Worm (Caenorhabditis elegans) whole organism, L1 larva: ENCODE data around the gene T02E9.6.

Source experiments
- Y116A8C.19 ChIP-seq: sonication (generic microtip); optimal IDR thresholded peaks from 2 replicates; lab custom pipeline; 2016; ENCODE audit warnings: missing compliant biosample characterization, missing genetic modification characterization, borderline replicate concordance
- aha-1 ChIP-seq: fragments of 150-350 bp; optimal IDR thresholded peaks from 2 replicates; lab custom pipeline; 2014; ENCODE audit warnings: missing biosample characterization, missing genetic modification characterization
- aly-2 ChIP-seq: fragments of 150-350 bp; optimal IDR thresholded peaks from 2 replicates; lab custom pipeline; 2014; ENCODE audit warnings: missing biosample characterization, missing genetic modification characterization
- ama-1 ChIP-seq: fragments of 150-350 bp; optimal IDR thresholded peaks from 2 replicates; lab custom pipeline; 2014
- ceh-8 ChIP-seq: fragments of 200-800 bp; sonication (Bioruptor generic); optimal IDR thresholded peaks from 2 replicates; lab custom pipeline; 2018; ENCODE audit warnings: mild to moderate bottlenecking, missing genetic modification characterization, moderate library complexity, missing compliant biosample characterization
- dsc-1 ChIP-seq: sonication (generic microtip); optimal IDR thresholded peaks from 2 replicates; lab custom pipeline; 2016; ENCODE audit warnings: mild to moderate bottlenecking, missing genetic modification characterization, missing compliant biosample characterization
- egl-13 ChIP-seq: sonication (generic microtip); optimal IDR thresholded peaks from 2 replicates; lab custom pipeline; 2016; ENCODE audit warnings: missing genotype, missing genetic modification reagents, missing genetic modification characterization, missing compliant biosample characterization
- egl-27 ChIP-seq, 2 experiments: fragments of 150-350 bp in 1 of 2; sonication (generic microtip); optimal IDR thresholded peaks; 3 replicates each; lab custom pipeline; 2017 to 2018; ENCODE audit warnings: missing biosample characterization in 2 of 2, missing genetic modification characterization in 2 of 2, missing genetic modification reagents in 2 of 2
- elt-2 ChIP-seq: sonication (generic microtip); optimal IDR thresholded peaks from 2 replicates; lab custom pipeline; 2016; ENCODE audit warnings: missing genetic modification characterization, mild to moderate bottlenecking, inconsistent platforms, missing compliant biosample characterization, missing genetic modification reagents
- elt-3 ChIP-seq, 6 experiments: fragments of 150-350 bp in 1 of 6; sonication (generic microtip); optimal IDR thresholded peaks; 2 replicates each; lab custom pipeline; 2017 to 2018; ENCODE audit warnings: missing biosample characterization in 6 of 6, missing genetic modification characterization in 6 of 6, inconsistent platforms in 1 of 6
- ets-5 ChIP-seq: fragments of 200-800 bp; sonication (Bioruptor generic); IDR thresholded peaks from 2 replicates; pipeline ENCODE4 v1.3.6; 2022; ENCODE audit warnings: missing genetic modification characterization, missing compliant biosample characterization
- fkh-10 ChIP-seq: sonication (generic microtip); optimal IDR thresholded peaks from 2 replicates; lab custom pipeline; 2017; ENCODE audit warnings: missing biosample characterization, missing genetic modification reagents, missing genetic modification characterization
- fkh-8 ChIP-seq: sonication (generic microtip); optimal IDR thresholded peaks from 2 replicates; lab custom pipeline; 2016; ENCODE audit warnings: mild to moderate bottlenecking, missing genetic modification characterization, missing compliant biosample characterization
- fos-1 ChIP-seq: fragments of 150-350 bp; optimal IDR thresholded peaks from 2 replicates; lab custom pipeline; 2014; ENCODE audit warnings: missing biosample characterization, missing genetic modification characterization
- hlh-4 ChIP-seq: sonication (generic microtip); optimal IDR thresholded peaks from 2 replicates; lab custom pipeline; 2016; ENCODE audit warnings: mild to moderate bottlenecking, missing genetic modification characterization, missing compliant biosample characterization
- irx-1 ChIP-seq: sonication (generic microtip); optimal IDR thresholded peaks from 2 replicates; lab custom pipeline; 2016; ENCODE audit warnings: missing genetic modification characterization, missing compliant biosample characterization
- jun-1 ChIP-seq: fragments of 150-350 bp; optimal IDR thresholded peaks from 2 replicates; lab custom pipeline; 2014; ENCODE audit warnings: missing biosample characterization, missing genetic modification reagents, missing genetic modification characterization
- lin-14 ChIP-seq: fragments of 200-800 bp; sonication (Bioruptor generic); optimal IDR thresholded peaks from 2 replicates; lab custom pipeline; 2018; ENCODE audit warnings: mild to moderate bottlenecking, missing genetic modification characterization, moderate library complexity, missing compliant biosample characterization
- lin-35 ChIP-seq, 2 experiments: fragments of 150-350 bp; optimal IDR thresholded peaks; 2 replicates each; lab custom pipeline; 2014; ENCODE audit warnings: missing biosample characterization in 2 of 2, missing genetic modification characterization in 2 of 2, missing genetic modification reagents in 2 of 2
- lin-39 ChIP-seq: fragments of 150-350 bp; optimal IDR thresholded peaks from 2 replicates; lab custom pipeline; 2014; ENCODE audit warnings: missing biosample characterization, missing genetic modification reagents, missing genetic modification characterization
- lsy-2 ChIP-seq, 2 experiments: fragments of 150-350 bp; optimal IDR thresholded peaks; 2 replicates each; lab custom pipeline; 2014; ENCODE audit warnings: missing biosample characterization in 2 of 2, missing genetic modification characterization in 2 of 2
- mep-1 ChIP-seq: fragments of 150-350 bp; optimal IDR thresholded peaks from 2 replicates; lab custom pipeline; 2014; ENCODE audit warnings: missing biosample characterization, missing genetic modification characterization
- nhr-19 ChIP-seq: fragments of 200-800 bp; sonication (Bioruptor generic); conservative IDR thresholded peaks from 2 replicates; pipeline ENCODE4 v1.3.6; 2022; ENCODE audit warnings: missing genetic modification characterization, missing compliant biosample characterization
- nhr-20 ChIP-seq: sonication (generic microtip); optimal IDR thresholded peaks from 2 replicates; lab custom pipeline; 2016; ENCODE audit warnings: mild to moderate bottlenecking, missing genetic modification characterization, missing compliant biosample characterization
- nhr-237 ChIP-seq: fragments of 150-350 bp; optimal IDR thresholded peaks from 2 replicates; lab custom pipeline; 2014; ENCODE audit warnings: missing biosample characterization, missing genetic modification characterization
- nhr-84 ChIP-seq: sonication (generic microtip); optimal IDR thresholded peaks from 2 replicates; lab custom pipeline; 2017; ENCODE audit warnings: missing biosample characterization, missing genetic modification characterization
- nhr-85 ChIP-seq: sonication (generic microtip); peaks from one replicate; lab custom pipeline; 2016; ENCODE audit warnings: missing genetic modification characterization, inconsistent platforms, missing compliant biosample characterization
- nhr-90 ChIP-seq: sonication (generic microtip); optimal IDR thresholded peaks from 2 replicates; lab custom pipeline; 2016; ENCODE audit warnings: mild to moderate bottlenecking, missing genetic modification characterization, missing compliant biosample characterization; ENCODE audit not compliant: poor library complexity
- rnt-1 ChIP-seq: sonication (generic microtip); optimal IDR thresholded peaks from 2 replicates; lab custom pipeline; 2016; ENCODE audit warnings: mild to moderate bottlenecking, missing genetic modification characterization, moderate library complexity, missing compliant biosample characterization
- skn-1 ChIP-seq: fragments of 150-350 bp; optimal IDR thresholded peaks from 2 replicates; lab custom pipeline; 2014; ENCODE audit warnings: missing biosample characterization, missing genetic modification characterization
- sox-4 ChIP-seq: sonication (generic microtip); optimal IDR thresholded peaks from 2 replicates; lab custom pipeline; 2016; ENCODE audit warnings: missing genetic modification characterization, missing compliant biosample characterization
- sptf-1 ChIP-seq: fragments of 150-350 bp; optimal IDR thresholded peaks from 2 replicates; lab custom pipeline; 2014; ENCODE audit warnings: missing biosample characterization, missing genetic modification characterization
- swsn-7 ChIP-seq: sonication (generic microtip); optimal IDR thresholded peaks from 2 replicates; lab custom pipeline; 2016; ENCODE audit warnings: missing genetic modification characterization, missing compliant biosample characterization
- tbx-2 ChIP-seq: sonication (generic microtip); optimal IDR thresholded peaks from 2 replicates; lab custom pipeline; 2016; ENCODE audit warnings: missing genetic modification characterization, missing compliant biosample characterization
- tlp-1 ChIP-seq: fragments of 150-350 bp; optimal IDR thresholded peaks from 2 replicates; lab custom pipeline; 2014; ENCODE audit warnings: missing biosample characterization, missing genetic modification characterization
- unc-62 ChIP-seq: fragments of 150-350 bp; optimal IDR thresholded peaks from 2 replicates; lab custom pipeline; 2014; ENCODE audit warnings: missing biosample characterization, missing genetic modification reagents, missing genetic modification characterization
- unc-86 ChIP-seq: sonication (generic microtip); optimal IDR thresholded peaks from 2 replicates; lab custom pipeline; 2016; ENCODE audit warnings: missing genetic modification characterization, missing compliant biosample characterization
- unc-98 ChIP-seq: fragments of 200-800 bp; sonication (Bioruptor generic); IDR thresholded peaks from 2 replicates; pipeline ENCODE4 v1.3.6; 2022; ENCODE audit warnings: missing genetic modification characterization, missing compliant biosample characterization
- vab-15 ChIP-seq: sonication (generic microtip); optimal IDR thresholded peaks from 2 replicates; lab custom pipeline; 2017; ENCODE audit warnings: missing genotype, mild to moderate bottlenecking, missing genetic modification characterization, missing compliant biosample characterization
- xbp-1 ChIP-seq: sonication (generic microtip); optimal IDR thresholded peaks from 2 replicates; lab custom pipeline; 2016; ENCODE audit warnings: missing genetic modification characterization, missing compliant biosample characterization
- zag-1 ChIP-seq: fragments of 150-350 bp; optimal IDR thresholded peaks from 2 replicates; lab custom pipeline; 2014; ENCODE audit warnings: missing biosample characterization, missing genetic modification characterization
- zip-4 ChIP-seq: fragments of 200-800 bp; sonication (Bioruptor generic); optimal IDR thresholded peaks from 2 replicates; lab custom pipeline; 2018; ENCODE audit warnings: mild to moderate bottlenecking, missing genetic modification characterization, moderate library complexity, missing compliant biosample characterization
- ztf-11 ChIP-seq, 2 experiments: sonication (generic microtip); optimal IDR thresholded peaks; 2 replicates each; lab custom pipeline; 2016 to 2017; ENCODE audit warnings: missing genetic modification characterization in 2 of 2, missing biosample characterization in 1 of 2, missing compliant biosample characterization in 1 of 2

T02E9.6 gene

DNA sequence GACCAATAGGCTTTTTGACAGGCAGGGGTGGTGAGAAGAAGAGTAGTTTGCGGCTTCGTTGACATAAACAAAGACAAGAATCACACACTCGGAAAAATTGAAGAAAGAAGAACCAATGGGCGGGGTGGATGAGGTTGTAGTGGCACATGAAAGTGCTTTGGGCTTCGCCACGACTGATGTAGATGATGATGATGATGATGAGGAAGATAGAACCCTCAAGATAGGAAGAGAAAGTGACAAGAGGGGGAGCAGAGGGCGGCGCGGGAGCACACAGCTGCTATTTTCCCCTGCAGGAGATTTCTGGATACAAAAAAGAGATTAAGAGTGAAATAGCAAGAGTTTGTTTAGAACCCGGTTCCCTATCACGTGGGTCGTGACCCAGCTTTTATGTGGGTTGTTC lies 25.2 kb downstream of the T02E9.6 start (continued):
- no peak for TF ChIP-seq ceh-8 (GFP tag; lab: Kevin White, UChicago)
- TF ChIP-seq nhr-20, result peak; percentile 47
- TF ChIP-seq elt-3 (tag; optimal IDR thresholded peaks at IDR 0.05; lab: Kevin White, UChicago), result no peak
- peak; percentile 33 for TF ChIP-seq tbx-2 (tag; lab: Kevin White, UChicago)
- TF ChIP-seq egl-13, result no peak
- no peak for TF ChIP-seq egl-27 (tag; optimal IDR thresholded peaks at IDR 0.05; lab: Kevin White, UChicago)
- TF ChIP-seq lin-35 (GFP tag; optimal IDR thresholded peaks at IDR 0.05; lab: Kevin White, UChicago), result no peak
- TF ChIP-seq fos-1 (tag; lab: Kevin White, UChicago), result no peak
- TF ChIP-seq lsy-2 (tag; optimal IDR thresholded peaks at IDR 0.05; lab: Kevin White, UChicago), result peak in 1 of 2 experiments; percentile 35
- peak; percentile 93 for TF ChIP-seq lin-14 (GFP tag; lab: Kevin White, UChicago)
- TF ChIP-seq swsn-7 (tag; lab: Kevin White, UChicago), result peak; percentile 17
- no peak for TF ChIP-seq nhr-84 (tag; lab: Kevin White, UChicago)
- no peak for TF ChIP-seq fkh-8
- no peak for TF ChIP-seq ets-5 (GFP tag; lab: Robert Waterston, UW)
- TF ChIP-seq unc-98 (GFP tag; lab: Robert Waterston, UW), result no peak
- TF ChIP-seq skn-1 (tag; lab: Kevin White, UChicago), result peak; percentile 4
- no peak for TF ChIP-seq nhr-237 (tag; lab: Kevin White, UChicago)
- no peak for TF ChIP-seq irx-1 (tag; lab: Kevin White, UChicago)
- no peak for TF ChIP-seq elt-2 (tag; lab: Kevin White, UChicago)
- no peak for TF ChIP-seq nhr-85
- TF ChIP-seq unc-86 (tag; lab: Kevin White, UChicago), result no peak
- no peak for TF ChIP-seq tlp-1
- no peak for TF ChIP-seq ztf-11 (tag; optimal IDR thresholded peaks at IDR 0.05; lab: Kevin White, UChicago)
- no peak for TF ChIP-seq hlh-4 (tag; lab: Kevin White, UChicago)
- no peak for TF ChIP-seq mep-1 (tag; lab: Kevin White, UChicago)
- TF ChIP-seq Y116A8C.19, result no peak
- no peak for TF ChIP-seq vab-15 (tag; lab: Kevin White, UChicago)
- TF ChIP-seq zag-1 (tag; lab: Kevin White, UChicago), result no peak
- no peak for TF ChIP-seq aha-1 (tag; lab: Kevin White, UChicago)
- peak; percentile 41 for TF ChIP-seq nhr-19 (GFP tag; lab: Robert Waterston, UW)

DNA sequence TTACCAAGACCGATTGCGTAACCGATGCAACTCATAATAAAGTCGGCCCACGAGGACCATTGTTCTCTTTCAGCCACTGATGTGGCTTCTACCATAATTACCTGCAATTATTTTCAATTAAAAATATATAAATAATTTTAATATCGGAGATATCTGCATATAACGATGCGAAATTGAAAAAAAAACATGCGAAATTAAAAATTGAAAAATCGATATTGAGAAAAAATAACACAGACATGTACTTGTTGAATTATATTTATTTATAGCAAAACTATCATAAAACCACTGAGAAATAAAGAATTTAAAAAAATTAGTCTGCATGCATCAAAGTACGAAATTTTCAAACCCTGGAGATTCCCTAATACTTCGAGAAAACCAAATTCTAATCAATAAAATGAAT lies 25.7 kb downstream of the T02E9.6 start, which contains the start of gene snf-11:
Gene snf-11, minus strand, starts transcription at position 101 of the 400 bp plus-strand sequence.
- TF ChIP-seq nhr-237 (tag; lab: Kevin White, UChicago) (no peak), lin-14 (GFP tag; lab: Kevin White, UChicago) (no peak), vab-15 (tag; lab: Kevin White, UChicago) (no peak), ceh-8 (GFP tag; lab: Kevin White, UChicago) (no peak), zip-4 (GFP tag; lab: Kevin White, UChicago) (no peak), sptf-1 (no peak), nhr-90 (tag; lab: Kevin White, UChicago) (no peak), sox-4 (no peak), unc-62 (GFP tag; lab: Kevin White, UChicago) (no peak), dsc-1 (tag; lab: Kevin White, UChicago) (no peak), lin-39 (tag; lab: Kevin White, UChicago) (no peak), fkh-10 (no peak), xbp-1 (no peak), elt-2 (tag; lab: Kevin White, UChicago) (no peak), lin-35 (GFP tag; optimal IDR thresholded peaks at IDR 0.05; lab: Kevin White, UChicago) (no peak), aly-2 (tag; lab: Kevin White, UChicago) (no peak), jun-1 (tag; lab: Kevin White, UChicago) (no peak), rnt-1 (tag; lab: Kevin White, UChicago) (no peak), ama-1 (lab: Kevin White, UChicago) (no peak)
